Worm (Caenorhabditis elegans) whole organism, late embryonic: ENCODE results near the gene gcy-27.

Experiments used
- ahr-1 ChIP-seq: sonication (generic microtip); optimal IDR thresholded peaks from 2 replicates; lab custom pipeline; 2016; ENCODE audit warnings: missing genetic modification characterization, missing compliant biosample characterization
- ceh-24 ChIP-seq: sonication (generic microtip); optimal IDR thresholded peaks from 2 replicates; lab custom pipeline; 2016; ENCODE audit warnings: mild to moderate bottlenecking, missing genetic modification characterization, missing compliant biosample characterization
- elt-4 ChIP-seq: sonication (generic microtip); optimal IDR thresholded peaks from 2 replicates; lab custom pipeline; 2016; ENCODE audit warnings: missing genetic modification characterization, missing compliant biosample characterization
- fkh-10 ChIP-seq: fragments of 150-350 bp; optimal IDR thresholded peaks from 2 replicates; lab custom pipeline; 2014; ENCODE audit warnings: missing biosample characterization, missing genetic modification reagents, missing genetic modification characterization
- gmeb-2 ChIP-seq: sonication (generic microtip); optimal IDR thresholded peaks from 2 replicates; lab custom pipeline; 2016; ENCODE audit warnings: missing genetic modification characterization, inconsistent platforms, missing compliant biosample characterization
- nhr-232 ChIP-seq: sonication (generic microtip); optimal IDR thresholded peaks from 2 replicates; lab custom pipeline; 2016; ENCODE audit warnings: missing genetic modification characterization, missing compliant biosample characterization
- unc-86 ChIP-seq: sonication (generic microtip); optimal IDR thresholded peaks from 2 replicates; lab custom pipeline; 2016; ENCODE audit warnings: missing genetic modification characterization, missing compliant biosample characterization

- TF ChIP-seq fkh-10 (GFP tag; lab: Kevin White, UChicago) (no peak), ahr-1 (tag; lab: Kevin White, UChicago) (no peak), gmeb-2 (tag; lab: Kevin White, UChicago) (no peak), ceh-24 (tag; lab: Kevin White, UChicago) (no peak), nhr-232 (tag; lab: Kevin White, UChicago) (no peak), unc-86 (no peak), elt-4 (no peak)
Observed at ce11 chrIV:17431287-17431686, 5.2 kb downstream of the gcy-27 start, which contains the start of gene lact-6.
